Worm (Caenorhabditis elegans): ENCODE data around the gene jmjd-2.

Gene jmjd-2

ce11 chrII:14250147-14250965 lies 7.0 kb upstream of the jmjd-2 start, which contains the start of gene hmg-1.1 (continued):
- TF ChIP-seq saeg-2 (GFP tag; IDR thresholded peaks at IDR 0.05) (no peak), mep-1 (tag; optimal IDR thresholded peaks at IDR 0.05) (peak; percentile 94), gei-8 (GFP tag; optimal IDR thresholded peaks at IDR 0.05) (no peak), zag-1 (tag; optimal IDR thresholded peaks at IDR 0.05) (no peak), spr-1 (tag; optimal IDR thresholded peaks at IDR 0.05) (peak; percentile 43), unc-39 (tag; optimal IDR thresholded peaks at IDR 0.05) (no peak), nhr-77 (tag; optimal IDR thresholded peaks at IDR 0.05) (peak; percentile 94), hlh-30 (tag; optimal IDR thresholded peaks at IDR 0.05; ENCODE audit: insufficient read depth) (peak; percentile 34), F26F4.8 (GFP tag; conservative IDR thresholded peaks at IDR 0.05) (no peak), daf-8 (GFP tag; IDR thresholded peaks at IDR 0.05) (no peak), unc-62 (GFP tag; optimal IDR thresholded peaks at IDR 0.05 in 1 of 2) (peak in 1 of 2 experiments; percentile 99), unc-62 (tag; optimal IDR thresholded peaks at IDR 0.05) (no peak), pqm-1 (tag; optimal IDR thresholded peaks at IDR 0.05) (peak; percentile 22), Y105C5A.15 (GFP tag; IDR thresholded peaks at IDR 0.05) (no peak), lin-1 (GFP tag; IDR thresholded peaks at IDR 0.05) (peak; percentile 66), ztf-7 (tag; optimal IDR thresholded peaks at IDR 0.05) (peak; percentile 21), nhr-10 (tag; optimal IDR thresholded peaks at IDR 0.05) (peak; percentile 44), tag-97 (GFP tag; IDR thresholded peaks at IDR 0.05) (no peak), hmg-1.1 (GFP tag; IDR thresholded peaks at IDR 0.05) (peak; percentile 94), lin-15B (tag; optimal IDR thresholded peaks at IDR 0.05) (no peak), ZK337.2 (GFP tag; IDR thresholded peaks at IDR 0.05) (no peak), zip-2 (tag; optimal IDR thresholded peaks at IDR 0.05) (no peak), nhr-41 (GFP tag; IDR thresholded peaks at IDR 0.05) (no peak), mes-2 (tag; optimal IDR thresholded peaks at IDR 0.05; ENCODE audit: poor library complexity, severe bottlenecking) (peak; percentile 44), zfp-3 (GFP tag; conservative IDR thresholded peaks at IDR 0.05) (0 out of 2 replicates have a peak, but pooled peaks have one; percentile 31), mdt-29 (GFP tag; IDR thresholded peaks at IDR 0.05) (peak; percentile 30; the same call in 1 of the 2 replicates), ceh-20 (GFP tag; IDR thresholded peaks at IDR 0.05) (peak; percentile 55; the same call in 1 of the 2 replicates), mxl-2 (GFP tag; conservative IDR thresholded peaks at IDR 0.05) (no peak), F44E2.7 (GFP tag; IDR thresholded peaks at IDR 0.05) (no peak), Y48G9A.11 (GFP tag; IDR thresholded peaks at IDR 0.05) (no peak), madf-9 (GFP tag; conservative IDR thresholded peaks at IDR 0.05) (peak; percentile 40; the same call in 1 of the 2 replicates), ctbp-1 (GFP tag; IDR thresholded peaks at IDR 0.05) (peak; percentile 83), Y5F2A.4 (GFP tag; optimal IDR thresholded peaks at IDR 0.05) (no peak), fos-1 (tag; optimal IDR thresholded peaks at IDR 0.05) (no peak), madf-5 (GFP tag; IDR thresholded peaks at IDR 0.05) (0 out of 4 replicates have a peak, but pooled peaks of 1 of the 2 experiments have one; percentile 9), aly-2 (tag; optimal IDR thresholded peaks at IDR 0.05) (no peak), nhr-11 (tag; optimal IDR thresholded peaks at IDR 0.05) (peak; percentile 79), zfp-2 (tag; optimal IDR thresholded peaks at IDR 0.05) (no peak), D1046.2 (GFP tag; IDR thresholded peaks at IDR 0.05) (no peak), daf-12 (tag; optimal IDR thresholded peaks at IDR 0.05) (no peak), lin-39 (tag; optimal IDR thresholded peaks at IDR 0.05) (no peak), dmd-6 (GFP tag; IDR thresholded peaks at IDR 0.05) (peak; percentile 71), skn-1 (tag; optimal IDR thresholded peaks at IDR 0.05) (no peak), nhr-6 (tag; optimal IDR thresholded peaks at IDR 0.05) (peak; percentile 55), zip-11 (GFP tag; IDR thresholded peaks at IDR 0.05) (no peak), F37D6.2 (tag; optimal IDR thresholded peaks at IDR 0.05) (peak; percentile 65), ceh-28 (tag; optimal IDR thresholded peaks at IDR 0.05) (no peak), Y75B8A.6 (GFP tag; IDR thresholded peaks at IDR 0.05) (0 out of 2 replicates have a peak, but pooled peaks have one; percentile 18), ama-1 (optimal IDR thresholded peaks at IDR 0.05) (peak; percentile 40), nhr-111 (GFP tag; optimal IDR thresholded peaks at IDR 0.05) (peak; percentile 5), jun-1 (tag; optimal IDR thresholded peaks at IDR 0.05) (peak; percentile 51)
